Fruit fly (Drosophila melanogaster): ENCODE measurements around the gene Madm.
A peak's percentile ranks its signal among the peaks of the same experiment; 100 is the strongest.

Gene Madm

DNA sequence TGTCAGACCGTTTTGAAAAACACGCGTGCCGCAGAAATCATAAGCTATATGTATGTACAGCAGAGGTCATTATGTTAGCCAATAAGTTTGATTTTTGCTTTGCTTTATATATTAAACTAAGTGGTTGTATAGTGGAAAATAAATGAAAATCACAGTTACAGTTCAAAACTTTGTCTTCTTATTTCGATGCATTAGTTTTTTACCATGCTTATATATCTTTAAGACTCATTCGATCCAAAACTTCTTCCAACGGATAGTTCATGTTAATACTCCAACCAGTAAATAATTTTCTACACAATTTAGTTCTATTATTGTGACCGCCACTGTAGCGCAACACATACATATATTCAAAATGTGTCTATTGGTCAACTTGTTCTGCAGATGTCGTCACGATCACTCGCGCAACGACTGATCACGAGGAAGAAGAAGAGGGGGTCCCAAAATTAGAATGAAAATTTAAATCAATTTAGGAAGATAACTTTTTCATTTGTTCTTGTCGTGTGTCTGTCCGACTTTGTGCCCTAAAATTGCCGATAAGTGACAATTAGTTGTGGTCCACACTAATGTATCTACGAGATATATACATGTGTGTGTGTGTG lies 36.7 kb upstream of the Madm start (continued):
- TF ChIP-seq CG8290 (GFP tag; optimal IDR thresholded peaks at IDR 0.05) (no peak), CG8290 (tag; optimal IDR thresholded peaks at IDR 0.05) (no peak), CG10959 (GFP tag; IDR thresholded peaks at IDR 0.05) (no peak), tup (GFP tag; optimal IDR thresholded peaks at IDR 0.05) (no peak), Dll (GFP tag; IDR thresholded peaks at IDR 0.05; ENCODE audit: partially characterized antibody) (no peak), mld (GFP tag; IDR thresholded peaks at IDR 0.05; ENCODE audit: partially characterized antibody) (no peak), CG14860 (GFP tag; IDR thresholded peaks at IDR 0.05; ENCODE audit: partially characterized antibody) (no peak), CG16863 (GFP tag; optimal IDR thresholded peaks at IDR 0.05) (peak; percentile 29), Dip2 (GFP tag; IDR thresholded peaks at IDR 0.05) (no peak), cwo (GFP tag; optimal IDR thresholded peaks at IDR 0.05) (peak; percentile 72), CG2199 (GFP tag; IDR thresholded peaks at IDR 0.05) (no peak), CG1792 (GFP tag; optimal IDR thresholded peaks at IDR 0.05) (peak; percentile 3), CG1529 (GFP tag; optimal IDR thresholded peaks at IDR 0.05) (peak; percentile 58), chif (GFP tag; optimal IDR thresholded peaks at IDR 0.05) (peak; percentile 43 to 56), CG14014 (GFP tag; IDR thresholded peaks at IDR 0.05) (0 out of 2 replicates have a peak, but pooled peaks have one; percentile 10), mirr (GFP tag; optimal IDR thresholded peaks at IDR 0.05) (peak; percentile 40), sd (tag; optimal IDR thresholded peaks at IDR 0.05) (peak; percentile 47), Side (GFP tag; optimal IDR thresholded peaks at IDR 0.05) (peak; percentile 44), Six4 (GFP tag; optimal IDR thresholded peaks at IDR 0.05) (peak; percentile 42), kay (GFP tag; optimal IDR thresholded peaks at IDR 0.05) (no peak), Mes4 (GFP tag; optimal IDR thresholded peaks at IDR 0.05) (no peak), sr (GFP tag; IDR thresholded peaks at IDR 0.05) (no peak), crc (GFP tag; optimal IDR thresholded peaks at IDR 0.05) (no peak), H2.0 (GFP tag; IDR thresholded peaks at IDR 0.05) (no peak), CG7372 (GFP tag; IDR thresholded peaks at IDR 0.05) (0 out of 2 replicates have a peak, but pooled peaks have one; percentile 22), CG17912 (GFP tag; optimal IDR thresholded peaks at IDR 0.05) (no peak), croc (GFP tag; conservative IDR thresholded peaks at IDR 0.05) (peak; percentile 30; the same call in 2 of the 3 replicates), CG15601 (tag; optimal IDR thresholded peaks at IDR 0.05) (no peak), CG8765 (GFP tag; IDR thresholded peaks at IDR 0.05) (peak; percentile 49; the same call in 1 of the 2 replicates), Hmr (GFP tag; optimal IDR thresholded peaks at IDR 0.05) (peak; percentile 60), nom (GFP tag; optimal IDR thresholded peaks at IDR 0.05) (no peak), CG4282 (GFP tag; optimal IDR thresholded peaks at IDR 0.05) (no peak), CG33557 (GFP tag; optimal IDR thresholded peaks at IDR 0.05) (peak; percentile 34), CG13424 (tag; optimal IDR thresholded peaks at IDR 0.05) (peak; percentile 82), CG33213 (GFP tag; optimal IDR thresholded peaks at IDR 0.05) (no peak), chm (GFP tag; IDR thresholded peaks at IDR 0.05) (no peak), vvl (GFP tag; IDR thresholded peaks at IDR 0.05) (peak; percentile 53), CG17385 (GFP tag; optimal IDR thresholded peaks at IDR 0.05) (peak; percentile 76), unpg (GFP tag; optimal IDR thresholded peaks at IDR 0.05) (no peak), otp (GFP tag; IDR thresholded peaks at IDR 0.05) (no peak), CG4404 (GFP tag; IDR thresholded peaks at IDR 0.05) (0 out of 2 replicates have a peak, but pooled peaks have one; percentile 17), CG6791 (GFP tag; IDR thresholded peaks at IDR 0.05; ENCODE audit: partially characterized antibody) (no peak), CG2678 (tag; optimal IDR thresholded peaks at IDR 0.05) (no peak), CG10654 (GFP tag; optimal IDR thresholded peaks at IDR 0.05) (no peak), Fer1 (GFP tag; optimal IDR thresholded peaks at IDR 0.05) (no peak), CG13624 (GFP tag; optimal IDR thresholded peaks at IDR 0.05) (peak; percentile 54), ap (GFP tag; IDR thresholded peaks at IDR 0.05) (no peak), caup (GFP tag; optimal IDR thresholded peaks at IDR 0.05; ENCODE audit: severe bottlenecking) (peak; percentile 50), CG11085 (GFP tag; IDR thresholded peaks at IDR 0.05) (no peak), Eip74EF (GFP tag; optimal IDR thresholded peaks at IDR 0.05) (no peak)

Data from whole organism, embryonic.